Worm (Caenorhabditis elegans) whole organism, L2 larva: ENCODE data around the gene K09E9.7.

Source experiments
- C34F6.9 ChIP-seq: fragments of 150-350 bp; optimal IDR thresholded peaks from 2 replicates; lab custom pipeline; 2014; ENCODE audit warnings: missing biosample characterization, missing genetic modification characterization
- F13H6.1 ChIP-seq: sonication (generic microtip); optimal IDR thresholded peaks from 2 replicates; lab custom pipeline; 2016; ENCODE audit warnings: missing genetic modification characterization, missing compliant biosample characterization
- R02D3.7 ChIP-seq: fragments of 150-350 bp; optimal IDR thresholded peaks from 2 replicates; lab custom pipeline; 2014; ENCODE audit warnings: missing biosample characterization, missing genetic modification characterization
- Y55F3AM.14 ChIP-seq: fragments of 200-800 bp; sonication (Bioruptor generic); optimal IDR thresholded peaks from 2 replicates; lab custom pipeline; 2018; ENCODE audit warnings: mild to moderate bottlenecking, missing genetic modification characterization, missing compliant biosample characterization
- ZK546.5 ChIP-seq: sonication (generic microtip); optimal IDR thresholded peaks from 2 replicates; lab custom pipeline; 2017; ENCODE audit warnings: missing biosample characterization, missing genetic modification characterization
- alr-1 ChIP-seq: fragments of 150-350 bp; optimal IDR thresholded peaks from 2 replicates; lab custom pipeline; 2014; ENCODE audit warnings: missing biosample characterization, missing genetic modification characterization
- aly-2 ChIP-seq: fragments of 150-350 bp; optimal IDR thresholded peaks from 2 replicates; lab custom pipeline; 2014; ENCODE audit warnings: missing biosample characterization, missing genetic modification characterization
- blmp-1 ChIP-seq: sonication (generic microtip); optimal IDR thresholded peaks from 2 replicates; lab custom pipeline; 2017; ENCODE audit warnings: missing genetic modification characterization, mild to moderate bottlenecking, missing compliant biosample characterization, antibody characterized with exemption, moderate library complexity; ENCODE audit not compliant: insufficient read depth
- ceh-16 ChIP-seq: fragments of 150-350 bp; optimal IDR thresholded peaks from 2 replicates; lab custom pipeline; 2014; ENCODE audit warnings: missing biosample characterization, missing genetic modification characterization
- ceh-82 ChIP-seq: fragments of 150-350 bp; optimal IDR thresholded peaks from 2 replicates; lab custom pipeline; 2014; ENCODE audit warnings: missing biosample characterization, missing genetic modification characterization
- crh-2 ChIP-seq: sonication (generic microtip); optimal IDR thresholded peaks from 2 replicates; lab custom pipeline; 2017; ENCODE audit warnings: missing biosample characterization, missing genetic modification characterization
- dmd-4 ChIP-seq: sonication (generic microtip); optimal IDR thresholded peaks from 2 replicates; lab custom pipeline; 2017; ENCODE audit warnings: missing biosample characterization, missing genetic modification characterization
- egl-27 ChIP-seq: sonication (generic microtip); optimal IDR thresholded peaks from 3 replicates; lab custom pipeline; 2017; ENCODE audit warnings: missing biosample characterization, missing genetic modification reagents, missing genetic modification characterization
- elt-1 ChIP-seq: fragments of 150-350 bp; optimal IDR thresholded peaks from 2 replicates; lab custom pipeline; 2014; ENCODE audit warnings: missing biosample characterization, missing genetic modification characterization
- elt-3 ChIP-seq: sonication (generic microtip); optimal IDR thresholded peaks from 2 replicates; lab custom pipeline; 2017; ENCODE audit warnings: missing biosample characterization, missing genetic modification characterization
- fos-1 ChIP-seq: fragments of 150-350 bp; optimal IDR thresholded peaks from 2 replicates; lab custom pipeline; 2014; ENCODE audit warnings: missing biosample characterization, missing genetic modification characterization
- lin-11 ChIP-seq: fragments of 150-350 bp; sonication (generic microtip); optimal IDR thresholded peaks from 2 replicates; lab custom pipeline; 2014; ENCODE audit warnings: missing biosample characterization, missing genetic modification characterization, inconsistent platforms, mixed read lengths
- lin-13 ChIP-seq: fragments of 150-350 bp; optimal IDR thresholded peaks from 2 replicates; lab custom pipeline; 2014; ENCODE audit warnings: missing biosample characterization, missing genetic modification reagents, missing genetic modification characterization
- lin-39 ChIP-seq: fragments of 150-350 bp; optimal IDR thresholded peaks from 2 replicates; lab custom pipeline; 2014; ENCODE audit warnings: missing biosample characterization, missing genetic modification reagents, missing genetic modification characterization
- lsy-2 ChIP-seq, 2 experiments: fragments of 150-350 bp in 1 of 2; sonication (generic microtip) in 1 of 2; optimal IDR thresholded peaks; 2 replicates each; lab custom pipeline; 2014 to 2017; ENCODE audit warnings: missing biosample characterization in 2 of 2, missing genetic modification characterization in 2 of 2
- mab-5 ChIP-seq: fragments of 150-350 bp; optimal IDR thresholded peaks from 2 replicates; lab custom pipeline; 2014; ENCODE audit warnings: missing biosample characterization, missing genetic modification characterization
- mbf-1 ChIP-seq: sonication (generic microtip); optimal IDR thresholded peaks from 2 replicates; lab custom pipeline; 2017; ENCODE audit warnings: missing biosample characterization, missing genetic modification characterization
- mdl-1 ChIP-seq, 2 experiments: fragments of 150-350 bp in 1 of 2; sonication (generic microtip) in 1 of 2; optimal IDR thresholded peaks; 2 replicates each; lab custom pipeline; 2017; ENCODE audit warnings: missing biosample characterization in 2 of 2, missing genetic modification characterization in 2 of 2
- nhr-10 ChIP-seq: sonication (generic microtip); optimal IDR thresholded peaks from 2 replicates; lab custom pipeline; 2017; ENCODE audit warnings: missing biosample characterization, missing genetic modification characterization
- nhr-11 ChIP-seq: fragments of 150-350 bp; optimal IDR thresholded peaks from 2 replicates; lab custom pipeline; 2014; ENCODE audit warnings: missing biosample characterization, missing genetic modification characterization
- nhr-12 ChIP-seq: fragments of 150-350 bp; optimal IDR thresholded peaks from 2 replicates; lab custom pipeline; 2014; ENCODE audit warnings: missing biosample characterization, missing genetic modification characterization
- nhr-129 ChIP-seq: fragments of 150-350 bp; optimal IDR thresholded peaks from 2 replicates; lab custom pipeline; 2014; ENCODE audit warnings: missing biosample characterization, missing genetic modification characterization
- nhr-21 ChIP-seq: fragments of 150-350 bp; optimal IDR thresholded peaks from 2 replicates; lab custom pipeline; 2014; ENCODE audit warnings: missing biosample characterization, missing genetic modification characterization
- nhr-23 ChIP-seq: fragments of 150-350 bp; optimal IDR thresholded peaks from 2 replicates; lab custom pipeline; 2014; ENCODE audit warnings: missing biosample characterization, missing genetic modification reagents, missing genetic modification characterization
- nhr-237 ChIP-seq: fragments of 150-350 bp; optimal IDR thresholded peaks from 2 replicates; lab custom pipeline; 2014; ENCODE audit warnings: missing biosample characterization, missing genetic modification characterization
- nhr-25 ChIP-seq: fragments of 150-350 bp; sonication (generic microtip); optimal IDR thresholded peaks from 3 replicates; lab custom pipeline; 2014; ENCODE audit warnings: missing biosample characterization, missing genetic modification characterization
- nhr-6 ChIP-seq: fragments of 150-350 bp; optimal IDR thresholded peaks from 2 replicates; lab custom pipeline; 2014; ENCODE audit warnings: missing biosample characterization, missing genetic modification characterization
- nhr-77 ChIP-seq: fragments of 150-350 bp; optimal IDR thresholded peaks from 2 replicates; lab custom pipeline; 2014; ENCODE audit warnings: missing biosample characterization, missing genetic modification characterization
- peb-1 ChIP-seq: fragments of 150-350 bp; optimal IDR thresholded peaks from 2 replicates; lab custom pipeline; 2014; ENCODE audit warnings: missing biosample characterization, missing genetic modification characterization
- sem-4 ChIP-seq: fragments of 150-350 bp; optimal IDR thresholded peaks from 2 replicates; lab custom pipeline; 2014; ENCODE audit warnings: missing biosample characterization, missing genetic modification reagents, missing genetic modification characterization
- skn-1 ChIP-seq: sonication (generic microtip); optimal IDR thresholded peaks from 2 replicates; lab custom pipeline; 2017; ENCODE audit warnings: missing biosample characterization, missing genetic modification characterization
- sma-3 ChIP-seq: sonication (generic microtip); optimal IDR thresholded peaks from 2 replicates; lab custom pipeline; 2016; ENCODE audit warnings: missing genetic modification reagents, missing genetic modification characterization, missing compliant biosample characterization
- sma-9 ChIP-seq, 2 experiments: fragments of 150-350 bp in 1 of 2; sonication (generic microtip) in 1 of 2; optimal IDR thresholded peaks; 2 replicates each; lab custom pipeline; 2014 to 2016; ENCODE audit warnings: missing genetic modification characterization in 2 of 2, mild to moderate bottlenecking in 1 of 2, missing biosample characterization in 1 of 2, missing compliant biosample characterization in 1 of 2, missing genetic modification reagents in 1 of 2, moderate library complexity in 1 of 2
- snpc-4 ChIP-seq: fragments of 150-350 bp; optimal IDR thresholded peaks from 2 replicates; lab custom pipeline; 2014; ENCODE audit warnings: missing biosample characterization, missing genetic modification characterization
- unc-39 ChIP-seq: fragments of 150-350 bp; optimal IDR thresholded peaks from 2 replicates; lab custom pipeline; 2014; ENCODE audit warnings: missing biosample characterization, missing genetic modification characterization
- unc-55 ChIP-seq: fragments of 150-350 bp; sonication (generic microtip); optimal IDR thresholded peaks from 3 replicates; lab custom pipeline; 2014; ENCODE audit warnings: missing biosample characterization, missing genetic modification reagents, missing genetic modification characterization
- unc-62 ChIP-seq: fragments of 150-350 bp; optimal IDR thresholded peaks from 2 replicates; lab custom pipeline; 2014; ENCODE audit warnings: missing biosample characterization, missing genetic modification reagents, missing genetic modification characterization
- zag-1 ChIP-seq: fragments of 150-350 bp; optimal IDR thresholded peaks from 2 replicates; lab custom pipeline; 2014; ENCODE audit warnings: missing biosample characterization, missing genetic modification characterization
- ztf-1 ChIP-seq: fragments of 200-800 bp; sonication (Bioruptor generic); conservative IDR thresholded peaks from 2 replicates; pipeline ENCODE4 v1.3.6; 2022; ENCODE audit warnings: missing genetic modification characterization, missing compliant biosample characterization
- ztf-11 ChIP-seq: sonication (generic microtip); optimal IDR thresholded peaks from 2 replicates; lab custom pipeline; 2017; ENCODE audit warnings: missing biosample characterization, missing genetic modification characterization
- ztf-4 ChIP-seq: fragments of 150-350 bp; optimal IDR thresholded peaks from 2 replicates; lab custom pipeline; 2014; ENCODE audit warnings: missing biosample characterization, missing genetic modification characterization

K09E9.7 gene

ce11 chrX:15630340-15630739, 10.4 kb upstream of the K09E9.7 start, which contains the start of gene K09E9.4:
TSS of gene K09E9.4 (minus strand) at chrX:15630440.
- TF ChIP-seq nhr-12: no peak
- TF ChIP-seq nhr-25 (tag; lab: Kevin White, UChicago): peak; percentile 1

ce11 chrX:15630790-15631204, 9.9 kb upstream of the K09E9.7 start:
- TF ChIP-seq mab-5 (tag; lab: Kevin White, UChicago): peak; percentile 51
- peak in 1 of 2 experiments; percentile 28 for TF ChIP-seq mdl-1 (tag; optimal IDR thresholded peaks at IDR 0.05; lab: Kevin White, UChicago)
- TF ChIP-seq nhr-237 (tag; lab: Kevin White, UChicago): no peak
- TF ChIP-seq mbf-1 (tag; lab: Kevin White, UChicago): no peak
- no peak for TF ChIP-seq Y55F3AM.14 (GFP tag; lab: Kevin White, UChicago)
- TF ChIP-seq F13H6.1 (tag; lab: Kevin White, UChicago): peak; percentile 44
- no peak for TF ChIP-seq ztf-1
- peak; percentile 35 for TF ChIP-seq sem-4
- peak; percentile 26 for TF ChIP-seq zag-1 (tag; lab: Kevin White, UChicago)
- TF ChIP-seq crh-2 (tag; lab: Kevin White, UChicago): peak; percentile 45
- TF ChIP-seq nhr-129 (tag; lab: Kevin White, UChicago): peak; percentile 64
- no peak for TF ChIP-seq nhr-6
- TF ChIP-seq C34F6.9 (tag; lab: Kevin White, UChicago): peak; percentile 70
- no peak for TF ChIP-seq ceh-82
- TF ChIP-seq snpc-4: peak; percentile 48
- peak; percentile 30 for TF ChIP-seq fos-1 (tag; lab: Kevin White, UChicago)
- TF ChIP-seq lsy-2 (tag; optimal IDR thresholded peaks at IDR 0.05; lab: Kevin White, UChicago): peak; percentile 42 to 44
- TF ChIP-seq unc-55 (GFP tag; lab: Kevin White, UChicago): peak; percentile 44
- peak; percentile 2 for TF ChIP-seq lin-13 (GFP tag; lab: Kevin White, UChicago)
- TF ChIP-seq nhr-25 (tag; lab: Kevin White, UChicago): no peak
- peak; percentile 25 for TF ChIP-seq egl-27 (tag; lab: Kevin White, UChicago)
- TF ChIP-seq R02D3.7 (tag; lab: Kevin White, UChicago): no peak
- TF ChIP-seq, all 48 proteins: peak for 14

ce11 chrX:15633964-15634363, 6.7 kb upstream of the K09E9.7 start:
- TF ChIP-seq egl-27 (tag; lab: Kevin White, UChicago) (no peak), sem-4 (no peak), ztf-4 (tag; lab: Kevin White, UChicago) (no peak), blmp-1 (tag; lab: Kevin White, UChicago) (no peak), C34F6.9 (tag; lab: Kevin White, UChicago) (peak; percentile 47), nhr-11 (tag; lab: Kevin White, UChicago) (no peak), alr-1 (no peak), nhr-237 (tag; lab: Kevin White, UChicago) (no peak), nhr-6 (no peak), nhr-25 (tag; lab: Kevin White, UChicago) (no peak), elt-1 (tag; lab: Kevin White, UChicago) (no peak), aly-2 (tag; lab: Kevin White, UChicago) (no peak), mbf-1 (tag; lab: Kevin White, UChicago) (no peak), nhr-77 (tag; lab: Kevin White, UChicago) (no peak), lin-39 (tag; lab: Kevin White, UChicago) (no peak), lsy-2 (tag; optimal IDR thresholded peaks at IDR 0.05; lab: Kevin White, UChicago) (peak in 1 of 2 experiments; percentile 31), elt-3 (tag; lab: Kevin White, UChicago) (no peak), unc-39 (tag; lab: Kevin White, UChicago) (no peak), unc-62 (GFP tag; lab: Kevin White, UChicago) (no peak), unc-55 (GFP tag; lab: Kevin White, UChicago) (peak; percentile 53), R02D3.7 (tag; lab: Kevin White, UChicago) (no peak), sma-9 (GFP tag; optimal IDR thresholded peaks at IDR 0.05; lab: Kevin White, UChicago) (peak; percentile 22), sma-9 (tag; optimal IDR thresholded peaks at IDR 0.05; lab: Kevin White, UChicago) (no peak), mab-5 (tag; lab: Kevin White, UChicago) (no peak), nhr-23 (tag; lab: Kevin White, UChicago) (no peak), sma-3 (GFP tag; lab: Kevin White, UChicago) (no peak), ceh-82 (no peak), ztf-1 (no peak), lin-11 (tag; lab: Kevin White, UChicago) (no peak), ZK546.5 (tag; lab: Kevin White, UChicago) (no peak), nhr-12 (no peak), crh-2 (tag; lab: Kevin White, UChicago) (no peak), fos-1 (tag; lab: Kevin White, UChicago) (no peak), F13H6.1 (tag; lab: Kevin White, UChicago) (peak; percentile 37), peb-1 (tag; lab: Kevin White, UChicago) (no peak), nhr-129 (tag; lab: Kevin White, UChicago) (peak; percentile 21), lin-13 (GFP tag; lab: Kevin White, UChicago) (no peak), snpc-4 (no peak), skn-1 (tag; lab: Kevin White, UChicago) (no peak), zag-1 (tag; lab: Kevin White, UChicago) (peak; percentile 70), Y55F3AM.14 (GFP tag; lab: Kevin White, UChicago) (no peak), ztf-11 (tag; lab: Kevin White, UChicago) (no peak), ceh-16 (tag; lab: Kevin White, UChicago) (no peak), dmd-4 (no peak), mdl-1 (tag; optimal IDR thresholded peaks at IDR 0.05; lab: Kevin White, UChicago) (peak in 1 of 2 experiments; percentile 2), nhr-21 (no peak), nhr-10 (tag; lab: Kevin White, UChicago) (no peak)
